Fruit fly (Drosophila melanogaster): ENCODE data around the gene CG12814.

Gene CG12814

DNA sequence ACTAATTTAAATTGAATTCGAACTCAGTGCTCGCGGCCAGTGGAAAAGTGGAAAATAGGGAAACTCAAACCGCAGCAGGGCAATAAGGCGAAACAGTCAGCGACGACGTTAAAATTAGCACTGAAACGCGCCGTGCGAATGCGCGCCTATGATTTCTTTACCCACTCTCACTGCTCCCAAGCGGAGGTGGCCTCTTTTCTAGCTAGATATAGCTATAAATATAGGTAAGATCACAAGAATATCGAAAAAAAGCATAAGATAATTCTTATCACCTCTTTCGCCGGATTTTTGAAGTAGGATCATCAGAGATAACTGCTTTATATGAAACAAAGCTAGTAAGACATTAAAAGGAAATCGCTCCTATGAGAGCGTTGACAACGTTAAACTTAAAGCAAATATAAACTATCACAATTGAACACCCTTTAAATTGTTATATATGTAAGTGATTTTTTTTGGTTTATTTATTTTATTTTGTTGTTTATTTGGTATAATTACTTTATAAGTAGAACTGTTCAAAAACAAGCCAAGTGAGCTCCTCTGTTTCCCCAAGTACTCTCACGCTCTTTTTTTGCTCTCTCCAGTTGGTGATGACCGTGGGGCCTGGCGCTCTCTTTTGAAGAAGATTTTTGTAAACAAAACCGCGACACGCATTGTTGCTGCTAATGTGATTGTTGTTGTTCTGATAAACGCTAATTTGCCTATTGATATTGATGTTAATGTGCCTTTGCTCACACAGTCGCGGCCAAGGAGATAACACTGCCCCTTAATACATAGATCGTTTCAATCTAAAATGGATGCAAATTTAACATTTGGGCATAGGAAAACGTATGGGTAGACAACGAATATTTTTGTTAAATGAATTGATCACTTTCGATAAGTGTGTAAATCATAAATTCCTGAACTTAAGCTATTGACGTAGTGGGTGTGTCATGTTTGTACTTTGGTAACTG, 49.5 kb downstream of the CG12814 start, which contains the start of gene tws (continued):
- TF ChIP-seq dac (GFP tag; optimal IDR thresholded peaks at IDR 0.05): no peak
- TF ChIP-seq svp (GFP tag): peak; percentile 22
- no peak for TF ChIP-seq dsx (GFP tag; optimal IDR thresholded peaks at IDR 0.05; ENCODE audit: poor library complexity, severe bottlenecking)
- no peak for TF ChIP-seq CG10631 (GFP tag; optimal IDR thresholded peaks at IDR 0.05)
- TF ChIP-seq Hr38 (GFP tag; optimal IDR thresholded peaks at IDR 0.05): no peak
- peak; percentile 52 for TF ChIP-seq net (GFP tag; optimal IDR thresholded peaks at IDR 0.05)
- peak; percentile 40 for TF ChIP-seq OdsH (GFP tag; optimal IDR thresholded peaks at IDR 0.05)
- TF ChIP-seq CG4318 (GFP tag; optimal IDR thresholded peaks at IDR 0.05): peak; percentile 29
- TF ChIP-seq fd59A (GFP tag; optimal IDR thresholded peaks at IDR 0.05): peak; percentile 25
- TF ChIP-seq Blimp-1 (GFP tag; optimal IDR thresholded peaks at IDR 0.05): no peak
- no peak for TF ChIP-seq CG8632 (GFP tag; optimal IDR thresholded peaks at IDR 0.05)
- TF ChIP-seq vri (GFP tag; optimal IDR thresholded peaks at IDR 0.05): peak; percentile 4
- peak; percentile 54 for TF ChIP-seq CG3032 (tag; optimal IDR thresholded peaks at IDR 0.05)
- peak; percentile 67 to 75 for TF ChIP-seq ss (GFP tag; optimal IDR thresholded peaks at IDR 0.05)
- peak; percentile 31 for TF ChIP-seq CG34406 (GFP tag; optimal IDR thresholded peaks at IDR 0.05)
- peak; percentile 52 for TF ChIP-seq acj6 (GFP tag; optimal IDR thresholded peaks at IDR 0.05)
- peak; percentile 58 for TF ChIP-seq Sox14 (GFP tag; optimal IDR thresholded peaks at IDR 0.05)
- peak; percentile 72 for TF ChIP-seq eg (GFP tag; IDR thresholded peaks at IDR 0.05)
- TF ChIP-seq CG6163 (GFP tag; IDR thresholded peaks at IDR 0.05): no peak
- TF ChIP-seq Eip78C (GFP tag): peak; percentile 92
- no peak for TF ChIP-seq Sox15 (GFP tag; optimal IDR thresholded peaks at IDR 0.05)
- TF ChIP-seq pdm3 (GFP tag; optimal IDR thresholded peaks at IDR 0.05): peak; percentile 24
- peak; percentile 74 for TF ChIP-seq CG6808 (GFP tag; optimal IDR thresholded peaks at IDR 0.05)
- TF ChIP-seq Sox102F (GFP tag; optimal IDR thresholded peaks at IDR 0.05): peak; percentile 45
- TF ChIP-seq spab (GFP tag; optimal IDR thresholded peaks at IDR 0.05): peak; percentile 47
- no peak for TF ChIP-seq CG7368 (GFP tag; optimal IDR thresholded peaks at IDR 0.05)
- TF ChIP-seq Ets96B (tag; optimal IDR thresholded peaks at IDR 0.05): peak; percentile 47
- TF ChIP-seq Gug (GFP tag; IDR thresholded peaks at IDR 0.05): no peak
- peak; percentile 1 for TF ChIP-seq Lpt (GFP tag; optimal IDR thresholded peaks at IDR 0.05)
- peak in 1 of 2 experiments; percentile 37 for TF ChIP-seq salr (GFP tag; optimal IDR thresholded peaks at IDR 0.05)
- TF ChIP-seq CG31627 (GFP tag; optimal IDR thresholded peaks at IDR 0.05): peak; percentile 2
- peak; percentile 51; the same call in 1 of the 3 replicates for TF ChIP-seq CG8119 (GFP tag; IDR thresholded peaks at IDR 0.05)
- TF ChIP-seq CG6276 (GFP tag; optimal IDR thresholded peaks at IDR 0.05): peak; percentile 22
- no peak for TF ChIP-seq CG9139 (GFP tag; optimal IDR thresholded peaks at IDR 0.05)
- TF ChIP-seq CG32006 (GFP tag; optimal IDR thresholded peaks at IDR 0.05): peak; percentile 69
- TF ChIP-seq topi (GFP tag; optimal IDR thresholded peaks at IDR 0.05): peak; percentile 30
- TF ChIP-seq fkh (GFP tag; optimal IDR thresholded peaks at IDR 0.05): peak; percentile 42
- peak; percentile 29 for TF ChIP-seq Eip75B (GFP tag; optimal IDR thresholded peaks at IDR 0.05)

DNA sequence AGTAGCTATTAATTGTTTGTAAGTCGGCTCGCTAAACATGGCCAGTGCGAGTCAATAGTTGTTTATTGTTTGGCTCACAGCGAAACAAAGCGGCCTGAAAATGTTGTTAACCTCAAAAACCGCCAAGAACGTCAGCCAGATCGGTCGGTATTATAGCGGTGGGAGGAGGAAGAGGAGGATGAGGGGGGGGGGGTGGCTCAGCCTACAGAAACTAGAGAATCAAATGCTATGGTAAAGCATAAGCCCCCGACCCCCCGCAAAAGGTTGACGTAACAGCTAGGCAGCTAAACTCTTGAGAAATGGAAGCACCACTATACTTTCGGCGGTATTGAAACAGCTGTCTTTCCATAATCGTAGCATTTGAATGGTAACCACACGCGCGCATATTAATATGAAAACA, 50.5 kb downstream of the CG12814 start:
- TF ChIP-seq fkh (GFP tag; optimal IDR thresholded peaks at IDR 0.05) (peak; percentile 54), CG1621 (tag; optimal IDR thresholded peaks at IDR 0.05) (no peak), Hr38 (GFP tag; optimal IDR thresholded peaks at IDR 0.05) (no peak)

Data from whole organism, prepupa.